Fruit fly (Drosophila melanogaster) whole organism, prepupa: ENCODE data around the gene Hsp83.

Experiments
- Blimp-1 ChIP-seq: fragments of 200-800 bp; sonication (Bioruptor generic); optimal IDR thresholded peaks from 3 replicates; lab custom pipeline; 2017; ENCODE audit warnings: missing biosample characterization, missing genetic modification characterization, mild to moderate bottlenecking, moderate library complexity, missing genetic modification reagents
- CG10631 ChIP-seq: fragments of 200-800 bp; sonication (Bioruptor generic); optimal IDR thresholded peaks from 2 replicates; lab custom pipeline; 2016; ENCODE audit warnings: missing biosample characterization, missing genetic modification characterization
- CG10669 ChIP-seq: fragments of 200-800 bp; sonication (Bioruptor generic); optimal IDR thresholded peaks from 3 replicates; lab custom pipeline; 2018; ENCODE audit warnings: missing biosample characterization, mild to moderate bottlenecking, missing genetic modification characterization, moderate library complexity
- CG11762 ChIP-seq: fragments of 200-800 bp; sonication (Bioruptor generic); optimal IDR thresholded peaks from 3 replicates; lab custom pipeline; 2016; ENCODE audit warnings: missing biosample characterization, missing genetic modification characterization; ENCODE audit not compliant: insufficient read depth
- CG11902 ChIP-seq: fragments of 200-800 bp; sonication (Bioruptor generic); optimal IDR thresholded peaks from 3 replicates; lab custom pipeline; 2016; ENCODE audit warnings: missing biosample characterization, missing genetic modification characterization
- CG15336 ChIP-seq: fragments of 200-800 bp; sonication (Bioruptor generic); IDR thresholded peaks from 2 replicates; pipeline ENCODE4 v1.3.6; 2022; ENCODE audit warnings: missing biosample characterization, missing genetic modification characterization
- CG1621 ChIP-seq: fragments of 200-800 bp; sonication (Bioruptor generic); optimal IDR thresholded peaks from 3 replicates; lab custom pipeline; 2018; ENCODE audit warnings: missing biosample characterization, mild to moderate bottlenecking, missing genetic modification characterization
- CG16779 ChIP-seq: fragments of 200-800 bp; sonication (Bioruptor generic); optimal IDR thresholded peaks from 3 replicates; lab custom pipeline; 2017; ENCODE audit warnings: missing biosample characterization, mild to moderate bottlenecking, missing genetic modification characterization
- CG3032 ChIP-seq: fragments of 200-800 bp; optimal IDR thresholded peaks from 2 replicates; lab custom pipeline; 2019; ENCODE audit warnings: missing biosample characterization, mild to moderate bottlenecking, missing genetic modification characterization, moderate library complexity
- CG31627 ChIP-seq: fragments of 200-800 bp; sonication (Bioruptor generic); optimal IDR thresholded peaks from 3 replicates; lab custom pipeline; 2016; ENCODE audit warnings: missing biosample characterization, missing genetic modification characterization
- CG32006 ChIP-seq: fragments of 200-800 bp; sonication (Bioruptor generic); optimal IDR thresholded peaks from 3 replicates; lab custom pipeline; 2017; ENCODE audit warnings: missing biosample characterization, mild to moderate bottlenecking, missing genetic modification characterization
- CG34406 ChIP-seq: fragments of 200-800 bp; sonication (Bioruptor generic); optimal IDR thresholded peaks from 3 replicates; lab custom pipeline; 2016; ENCODE audit warnings: missing biosample characterization, missing genetic modification characterization
- CG3919 ChIP-seq: fragments of 200-800 bp; sonication (Bioruptor generic); optimal IDR thresholded peaks from 3 replicates; lab custom pipeline; 2016; ENCODE audit warnings: missing biosample characterization, missing genetic modification characterization
- CG4318 ChIP-seq: fragments of 200-800 bp; sonication (Bioruptor generic); optimal IDR thresholded peaks from 3 replicates; lab custom pipeline; 2017; ENCODE audit warnings: missing biosample characterization, mild to moderate bottlenecking, missing genetic modification characterization
- CG6163 ChIP-seq: fragments of 200-800 bp; sonication (Bioruptor generic); IDR thresholded peaks from 3 replicates; pipeline ENCODE4 v1.3.6; 2022; ENCODE audit warnings: missing biosample characterization, missing genetic modification characterization
- CG6276 ChIP-seq: fragments of 200-800 bp; sonication (Bioruptor generic); optimal IDR thresholded peaks from 2 replicates; lab custom pipeline; 2017; ENCODE audit warnings: missing biosample characterization, mild to moderate bottlenecking, missing genetic modification characterization
- CG6792 ChIP-seq: fragments of 200-800 bp; sonication (Bioruptor generic); optimal IDR thresholded peaks from 3 replicates; lab custom pipeline; 2016; ENCODE audit warnings: missing biosample characterization, missing genetic modification characterization
- CG6808 ChIP-seq: fragments of 200-800 bp; sonication (Bioruptor generic); optimal IDR thresholded peaks from 3 replicates; lab custom pipeline; 2017; ENCODE audit warnings: missing biosample characterization, missing genetic modification characterization, mild to moderate bottlenecking, moderate library complexity, missing genetic modification reagents
- CG6854 ChIP-seq: fragments of 200-800 bp; sonication (Bioruptor generic); optimal IDR thresholded peaks from 2 replicates; lab custom pipeline; 2017; ENCODE audit warnings: missing biosample characterization, mild to moderate bottlenecking, missing genetic modification characterization
- CG7368 ChIP-seq: fragments of 200-800 bp; sonication (Bioruptor generic); optimal IDR thresholded peaks from 3 replicates; lab custom pipeline; 2016; ENCODE audit warnings: missing biosample characterization, missing genetic modification characterization
- CG8632 ChIP-seq: fragments of 200-800 bp; sonication (Bioruptor generic); optimal IDR thresholded peaks from 3 replicates; lab custom pipeline; 2016; ENCODE audit warnings: missing biosample characterization, missing genetic modification characterization
- CG9139 ChIP-seq: fragments of 200-800 bp; sonication (Bioruptor generic); optimal IDR thresholded peaks from 3 replicates; lab custom pipeline; 2017; ENCODE audit warnings: missing biosample characterization, mild to moderate bottlenecking, missing genetic modification characterization
- Ets21C ChIP-seq: fragments of 200-800 bp; sonication (Bioruptor generic); optimal IDR thresholded peaks from 3 replicates; lab custom pipeline; 2016; ENCODE audit warnings: missing biosample characterization, missing genetic modification characterization
- Ets96B ChIP-seq: fragments of 200-800 bp; optimal IDR thresholded peaks from 2 replicates; lab custom pipeline; 2019; ENCODE audit warnings: missing biosample characterization, mild to moderate bottlenecking, missing genetic modification characterization, moderate library complexity
- Hr38 ChIP-seq: sonication (Bioruptor generic); optimal IDR thresholded peaks from 2 replicates; lab custom pipeline; 2016; ENCODE audit warnings: missing biosample characterization, missing genetic modification characterization
- Hr4 ChIP-seq: fragments of 200-800 bp; sonication (Bioruptor generic); optimal IDR thresholded peaks from 3 replicates; lab custom pipeline; 2016; ENCODE audit warnings: missing biosample characterization, missing genetic modification characterization
- Lpt ChIP-seq: fragments of 200-800 bp; sonication (Bioruptor generic); optimal IDR thresholded peaks from 3 replicates; lab custom pipeline; 2016; ENCODE audit warnings: missing biosample characterization, missing genetic modification characterization
- Met ChIP-seq: fragments of 200-800 bp; sonication (Bioruptor generic); optimal IDR thresholded peaks from 3 replicates; lab custom pipeline; 2016; ENCODE audit warnings: missing biosample characterization, missing genetic modification characterization
- OdsH ChIP-seq: fragments of 200-800 bp; sonication (Bioruptor generic); optimal IDR thresholded peaks from 3 replicates; lab custom pipeline; 2016; ENCODE audit warnings: missing biosample characterization, missing genetic modification characterization
- Sox102F ChIP-seq: fragments of 200-800 bp; sonication (Bioruptor generic); optimal IDR thresholded peaks from 2 replicates; lab custom pipeline; 2016; ENCODE audit warnings: missing biosample characterization, mild to moderate bottlenecking, missing genetic modification characterization
- Sox14 ChIP-seq: fragments of 200-800 bp; sonication (Bioruptor generic); optimal IDR thresholded peaks from 3 replicates; lab custom pipeline; 2016; ENCODE audit warnings: missing biosample characterization, missing genetic modification characterization
- Sox15 ChIP-seq: fragments of 200-800 bp; sonication (Bioruptor generic); optimal IDR thresholded peaks from 3 replicates; lab custom pipeline; 2016; ENCODE audit warnings: missing biosample characterization, missing genetic modification characterization
- achi ChIP-seq: fragments of 200-800 bp; sonication (Bioruptor generic); optimal IDR thresholded peaks from 3 replicates; lab custom pipeline; 2016; ENCODE audit warnings: missing biosample characterization, missing genetic modification characterization
- acj6 ChIP-seq: fragments of 200-800 bp; sonication (Bioruptor generic); optimal IDR thresholded peaks from 3 replicates; lab custom pipeline; 2016; ENCODE audit warnings: missing biosample characterization, missing genetic modification characterization
- cyc ChIP-seq: fragments of 200-800 bp; sonication (Bioruptor generic); optimal IDR thresholded peaks from 3 replicates; lab custom pipeline; 2016; ENCODE audit warnings: missing biosample characterization, missing genetic modification characterization
- dac ChIP-seq: fragments of 200-800 bp; sonication (Bioruptor generic); optimal IDR thresholded peaks from 2 replicates; lab custom pipeline; 2017; ENCODE audit warnings: missing biosample characterization, mild to moderate bottlenecking, missing genetic modification characterization
- dsx ChIP-seq: fragments of 200-800 bp; optimal IDR thresholded peaks from 3 replicates; lab custom pipeline; 2019; ENCODE audit warnings: missing biosample characterization, mild to moderate bottlenecking, missing genetic modification characterization, moderate library complexity; ENCODE audit not compliant: poor library complexity, severe bottlenecking
- eg ChIP-seq: fragments of 200-800 bp; sonication (Bioruptor generic); IDR thresholded peaks from 3 replicates; pipeline ENCODE4 v1.3.6; 2022; ENCODE audit warnings: missing biosample characterization, missing genetic modification characterization
- esn ChIP-seq: fragments of 200-800 bp; sonication (Bioruptor generic); optimal IDR thresholded peaks from 2 replicates; lab custom pipeline; 2016; ENCODE audit warnings: missing biosample characterization, mild to moderate bottlenecking, missing genetic modification characterization, moderate library complexity
- fd59A ChIP-seq: fragments of 200-800 bp; sonication (Bioruptor generic); optimal IDR thresholded peaks from 2 replicates; lab custom pipeline; 2017; ENCODE audit warnings: missing biosample characterization, mild to moderate bottlenecking, missing genetic modification characterization, missing genetic modification reagents
- fd85E ChIP-seq: fragments of 200-800 bp; sonication (Bioruptor generic); optimal IDR thresholded peaks from 3 replicates; lab custom pipeline; 2016; ENCODE audit warnings: missing biosample characterization, missing genetic modification characterization
- pdm3 ChIP-seq: fragments of 200-800 bp; sonication (Bioruptor generic); optimal IDR thresholded peaks from 3 replicates; lab custom pipeline; 2016; ENCODE audit warnings: missing biosample characterization, missing genetic modification characterization
- salr ChIP-seq, 2 experiments: fragments of 200-800 bp; sonication (Bioruptor generic); optimal IDR thresholded peaks; 3 replicates each; lab custom pipeline; 2016 to 2018; ENCODE audit warnings: missing biosample characterization in 2 of 2, missing genetic modification characterization in 2 of 2, mild to moderate bottlenecking in 1 of 2
- ss ChIP-seq, 2 experiments: fragments of 200-800 bp; sonication (Bioruptor generic); optimal IDR thresholded peaks; 2 replicates in 1 of 2; 3 replicates in 1 of 2; lab custom pipeline; 2017 to 2018; ENCODE audit warnings: mild to moderate bottlenecking in 2 of 2, missing biosample characterization in 2 of 2, missing genetic modification characterization in 2 of 2, moderate library complexity in 1 of 2
- topi ChIP-seq: fragments of 200-800 bp; sonication (Bioruptor generic); optimal IDR thresholded peaks from 3 replicates; lab custom pipeline; 2016; ENCODE audit warnings: missing biosample characterization, missing genetic modification characterization

Gene Hsp83

dm6 chr3L:3239033-3239752, 46.4 kb downstream of the Hsp83 start, which contains the start of gene CG17746 (continued):
- TF ChIP-seq CG34406 (GFP tag; lab: Kevin White, UChicago): no peak
- TF ChIP-seq CG3919 (GFP tag; lab: Kevin White, UChicago): no peak
- TF ChIP-seq eg (GFP tag; lab: Robert Waterston, UW): no peak
- TF ChIP-seq CG6163 (GFP tag; lab: Robert Waterston, UW): no peak
- no peak for TF ChIP-seq CG7368 (GFP tag; lab: Kevin White, UChicago)
- no peak for TF ChIP-seq Hr38
- no peak for TF ChIP-seq Sox15 (GFP tag; lab: Kevin White, UChicago)
- no peak for TF ChIP-seq dsx (GFP tag; lab: Kevin White, UChicago)
- TF ChIP-seq CG6854 (GFP tag; lab: Kevin White, UChicago): peak; percentile 13
- TF ChIP-seq CG6792 (GFP tag; lab: Kevin White, UChicago): no peak
- TF ChIP-seq CG15336 (GFP tag; lab: Robert Waterston, UW): no peak
- TF ChIP-seq Blimp-1: no peak
- TF ChIP-seq dac (GFP tag; lab: Kevin White, UChicago): no peak
- peak; percentile 100 for TF ChIP-seq CG6808
- TF ChIP-seq CG6276: no peak
- no peak for TF ChIP-seq CG8632 (GFP tag; lab: Kevin White, UChicago)
- TF ChIP-seq fd85E (GFP tag; lab: Kevin White, UChicago): no peak
- no peak for TF ChIP-seq salr (GFP tag; optimal IDR thresholded peaks at IDR 0.05; lab: Kevin White, UChicago)
- TF ChIP-seq CG1621: no peak
- TF ChIP-seq Hr4: no peak
- TF ChIP-seq CG11902 (GFP tag; lab: Kevin White, UChicago): no peak
- TF ChIP-seq acj6: no peak
- no peak for TF ChIP-seq Ets96B
- peak; percentile 0 for TF ChIP-seq esn

DNA sequence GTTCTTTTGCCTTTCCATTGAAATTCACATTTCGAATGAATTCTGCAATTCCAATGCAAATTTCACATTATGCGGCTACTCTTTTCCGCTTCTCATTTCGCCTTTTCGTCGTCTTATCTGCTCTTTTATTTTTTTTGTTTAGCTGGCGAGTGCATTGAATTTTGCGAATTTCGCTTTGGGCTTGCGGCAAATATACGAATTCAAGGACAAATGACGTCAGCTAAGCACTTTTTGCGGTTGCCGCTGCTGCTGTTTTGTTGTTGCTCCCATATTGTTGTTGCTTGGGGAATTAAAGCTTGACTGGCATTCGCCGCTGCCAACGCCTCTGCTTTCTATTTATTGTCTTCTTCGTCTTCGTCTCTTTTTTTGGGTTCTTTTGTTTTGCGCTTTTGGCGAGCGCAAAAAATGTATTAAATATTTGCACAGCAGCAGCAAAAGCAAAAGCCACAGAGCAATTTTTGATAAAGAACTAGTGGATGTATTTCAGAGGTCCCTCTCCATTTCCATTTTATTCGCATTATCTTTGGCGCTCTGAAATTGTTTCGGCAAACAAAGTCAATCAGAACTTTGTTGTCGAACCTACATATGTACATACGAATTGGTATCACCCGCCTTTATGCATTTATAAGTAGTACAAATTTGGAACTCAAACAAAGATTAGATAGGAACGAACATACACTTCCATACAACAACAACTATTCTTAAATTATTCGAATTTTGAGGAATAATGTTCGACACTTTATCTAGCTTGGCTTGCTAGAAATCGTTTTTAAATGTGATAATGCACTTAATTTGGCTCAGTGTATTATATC, 47.2 kb downstream of the Hsp83 start:
- TF ChIP-seq Ets21C (GFP tag; lab: Kevin White, UChicago) (peak; percentile 32), fd59A (peak; percentile 71), CG8632 (GFP tag; lab: Kevin White, UChicago) (peak; percentile 36), Sox14 (GFP tag; lab: Kevin White, UChicago) (peak; percentile 74), CG3919 (GFP tag; lab: Kevin White, UChicago) (no peak), OdsH (GFP tag; lab: Kevin White, UChicago) (peak; percentile 69), acj6 (peak; percentile 81), CG34406 (GFP tag; lab: Kevin White, UChicago) (peak; percentile 52), dsx (GFP tag; lab: Kevin White, UChicago) (peak; percentile 77), CG16779 (tag; lab: Kevin White, UChicago) (peak; percentile 22), Sox102F (GFP tag; lab: Kevin White, UChicago) (peak; percentile 78), CG10631 (peak; percentile 50), CG1621 (peak; percentile 79), CG15336 (GFP tag; lab: Robert Waterston, UW) (peak; percentile 55), CG32006 (GFP tag; lab: Kevin White, UChicago) (peak; percentile 5), cyc (GFP tag; lab: Kevin White, UChicago) (no peak), ss (GFP tag; optimal IDR thresholded peaks at IDR 0.05; lab: Kevin White, UChicago) (peak in 1 of 2 experiments; percentile 10), CG9139 (no peak), CG31627 (GFP tag; lab: Kevin White, UChicago) (peak; percentile 73), topi (no peak), CG10669 (GFP tag; lab: Kevin White, UChicago) (no peak), fd85E (GFP tag; lab: Kevin White, UChicago) (no peak), CG3032 (tag; lab: Kevin White, UChicago) (no peak), esn (peak; percentile 51), Sox15 (GFP tag; lab: Kevin White, UChicago) (peak; percentile 56), achi (GFP tag; lab: Kevin White, UChicago) (peak; percentile 53), salr (GFP tag; optimal IDR thresholded peaks at IDR 0.05; lab: Kevin White, UChicago) (peak; percentile 6 to 85), Met (GFP tag; lab: Kevin White, UChicago) (peak; percentile 62), Lpt (GFP tag; lab: Kevin White, UChicago) (peak; percentile 31), CG6276 (no peak), CG11762 (GFP tag; lab: Kevin White, UChicago) (no peak), CG4318 (GFP tag; lab: Kevin White, UChicago) (no peak), pdm3 (peak; percentile 75), CG6854 (GFP tag; lab: Kevin White, UChicago) (no peak), dac (GFP tag; lab: Kevin White, UChicago) (no peak)
